Fruit fly (Drosophila melanogaster): Measurements from ENCODE around the gene hoe2.

hoe2 gene

DNA sequence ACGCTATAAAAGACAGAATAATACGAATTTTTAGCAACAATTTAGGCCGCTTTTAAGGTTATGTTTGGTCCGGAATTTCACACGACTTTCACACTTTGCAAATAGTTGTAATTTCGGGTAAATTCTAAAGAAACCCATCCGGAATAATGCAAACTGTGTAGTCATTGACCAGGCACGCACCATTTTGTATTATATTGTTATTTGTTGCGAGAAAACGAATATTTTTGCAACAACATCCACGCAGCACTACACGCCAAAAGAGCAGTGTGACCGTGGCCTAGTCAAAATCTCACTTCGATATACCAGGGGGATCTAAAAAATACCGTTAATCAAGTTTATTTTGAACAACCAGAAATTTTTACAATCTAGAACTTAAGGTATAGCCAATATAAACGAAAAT is 31.3 kb upstream of the hoe2 start, which contains the start of gene eIF3i (continued):
- TF ChIP-seq ac (GFP tag; optimal IDR thresholded peaks at IDR 0.05) (no peak), gt (GFP tag; IDR thresholded peaks at IDR 0.05) (no peak), CG14710 (tag; optimal IDR thresholded peaks at IDR 0.05) (no peak), CG9876 (GFP tag; optimal IDR thresholded peaks at IDR 0.05) (no peak), CG13424 (tag; optimal IDR thresholded peaks at IDR 0.05) (no peak), phol (tag; optimal IDR thresholded peaks at IDR 0.05) (peak; percentile 1), psq (GFP tag; optimal IDR thresholded peaks at IDR 0.05) (no peak), esg (GFP tag; conservative IDR thresholded peaks at IDR 0.05) (no peak), CG42726 (GFP tag; IDR thresholded peaks at IDR 0.05; ENCODE audit: partially characterized antibody) (no peak), Dp (GFP tag; optimal IDR thresholded peaks at IDR 0.05) (peak; percentile 18), CG4617 (GFP tag; optimal IDR thresholded peaks at IDR 0.05; ENCODE audit: borderline replicate concordance) (peak; percentile 54), Mrtf (GFP tag; IDR thresholded peaks at IDR 0.05) (no peak)

DNA sequence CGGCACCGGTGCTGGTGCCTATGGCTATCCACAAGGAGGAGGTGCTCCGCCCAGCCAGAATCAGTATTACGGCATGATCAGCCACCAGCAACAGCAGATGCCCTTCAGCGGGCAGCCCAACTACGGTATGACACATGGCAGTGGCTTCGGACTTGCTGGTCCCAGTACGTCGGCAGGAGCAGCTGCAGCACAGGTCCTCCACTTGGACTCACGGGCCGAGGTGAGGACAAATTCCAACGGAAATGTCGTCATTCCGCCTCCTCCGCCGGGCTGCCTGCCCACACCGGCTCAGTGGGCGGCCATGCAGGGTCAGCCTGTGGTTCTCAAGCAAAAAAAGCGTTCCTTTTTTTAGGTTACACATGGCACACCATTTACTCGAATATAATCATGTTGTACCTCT is 29.7 kb upstream of the hoe2 start:
- TF ChIP-seq aop (GFP tag; IDR thresholded peaks at IDR 0.05) (no peak), Bdp1 (GFP tag; optimal IDR thresholded peaks at IDR 0.05) (no peak), CG12104 (GFP tag; optimal IDR thresholded peaks at IDR 0.05) (no peak), gro (GFP tag; optimal IDR thresholded peaks at IDR 0.05) (no peak), Stat92E (GFP tag; optimal IDR thresholded peaks at IDR 0.05) (no peak), Med (GFP tag) (peak; percentile 68), nerfin-1 (tag; optimal IDR thresholded peaks at IDR 0.05) (no peak), otp (GFP tag; IDR thresholded peaks at IDR 0.05) (no peak), z (GFP tag; IDR thresholded peaks at IDR 0.05) (0 out of 3 replicates have a peak, but pooled peaks have one; percentile 57)

DNA sequence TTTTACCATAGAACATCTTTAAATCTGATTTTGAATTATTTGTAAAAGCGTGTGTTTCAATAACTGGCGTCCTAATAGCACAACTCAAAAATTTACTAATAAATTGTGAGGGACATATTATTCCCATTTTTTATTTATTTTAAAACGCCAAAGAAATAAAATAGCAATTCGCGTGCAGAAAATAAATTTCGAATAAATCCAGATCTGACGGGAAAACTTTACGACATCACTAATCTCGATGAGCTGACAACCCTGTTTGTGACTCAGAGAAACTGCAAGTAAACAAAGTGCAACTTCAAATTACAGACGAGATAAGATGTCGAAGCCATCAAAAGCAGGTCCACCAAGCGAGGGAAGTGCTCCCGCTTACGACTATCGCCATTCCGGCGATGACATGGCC is 29.2 kb upstream of the hoe2 start, which contains the start of gene CG34125:
Gene CG34125, plus strand, starts transcription at position 254 of the 400 bp plus-strand sequence.
- no peak for TF ChIP-seq CG17359 (tag; optimal IDR thresholded peaks at IDR 0.05)
- TF ChIP-seq phol (tag; optimal IDR thresholded peaks at IDR 0.05) = peak; percentile 11
- TF ChIP-seq HmgZ (tag; optimal IDR thresholded peaks at IDR 0.05) = peak; percentile 13
- no peak for TF ChIP-seq CG6254 (GFP tag; optimal IDR thresholded peaks at IDR 0.05)
- peak; percentile 33 for TF ChIP-seq pzg (GFP tag; optimal IDR thresholded peaks at IDR 0.05)
- TF ChIP-seq C15 (GFP tag; IDR thresholded peaks at IDR 0.05) = no peak
- TF ChIP-seq CG8359 (GFP tag; optimal IDR thresholded peaks at IDR 0.05; ENCODE audit: borderline replicate concordance) = no peak
- no peak for TF ChIP-seq CG4820 (GFP tag; optimal IDR thresholded peaks at IDR 0.05)
- TF ChIP-seq Fer1 (GFP tag; optimal IDR thresholded peaks at IDR 0.05) = no peak
- TF ChIP-seq chif (GFP tag; optimal IDR thresholded peaks at IDR 0.05) = no peak
- no peak for TF ChIP-seq Deaf1 (tag; optimal IDR thresholded peaks at IDR 0.05)
- peak; percentile 13 for TF ChIP-seq MESR4 (GFP tag; optimal IDR thresholded peaks at IDR 0.05)
- 0 out of 2 replicates have a peak, but pooled peaks have one; percentile 11 for TF ChIP-seq CG14014 (GFP tag; IDR thresholded peaks at IDR 0.05)
- no peak for TF ChIP-seq Atf3 (GFP tag; optimal IDR thresholded peaks at IDR 0.05)
- no peak for TF ChIP-seq pfk (GFP tag; optimal IDR thresholded peaks at IDR 0.05)
- no peak for TF ChIP-seq Jarid2 (GFP tag; optimal IDR thresholded peaks at IDR 0.05)
- no peak for TF ChIP-seq gcm (GFP tag; optimal IDR thresholded peaks at IDR 0.05)
- no peak for TF ChIP-seq CG3838 (GFP tag; optimal IDR thresholded peaks at IDR 0.05)
- peak; percentile 26; the same call in 1 of the 2 replicates for TF ChIP-seq CG3847 (GFP tag; IDR thresholded peaks at IDR 0.05)
- peak; percentile 22; the same call in 1 of the 2 replicates for TF ChIP-seq CG13287 (GFP tag; IDR thresholded peaks at IDR 0.05; ENCODE audit: partially characterized antibody)
- TF ChIP-seq D19B (GFP tag; optimal IDR thresholded peaks at IDR 0.05) = no peak
- TF ChIP-seq slp2 (GFP tag; optimal IDR thresholded peaks at IDR 0.05) = no peak
- TF ChIP-seq CG9932 (GFP tag; IDR thresholded peaks at IDR 0.05) = peak; percentile 44; the same call in 1 of the 2 replicates
- no peak for TF ChIP-seq grau (tag; optimal IDR thresholded peaks at IDR 0.05)
- TF ChIP-seq exex (tag; optimal IDR thresholded peaks at IDR 0.05) = no peak
- TF ChIP-seq Lhr (GFP tag; optimal IDR thresholded peaks at IDR 0.05) = no peak
- TF ChIP-seq mam (GFP tag; optimal IDR thresholded peaks at IDR 0.05) = peak; percentile 14
- TF ChIP-seq GATAe (GFP tag; conservative IDR thresholded peaks at IDR 0.05) = no peak
- TF ChIP-seq CG3995 (GFP tag; optimal IDR thresholded peaks at IDR 0.05) = peak; percentile 53

Data from whole organism, embryonic.